Worm (Caenorhabditis elegans): ENCODE results near the gene cyp-13A10.

cyp-13A10 gene

DNA sequence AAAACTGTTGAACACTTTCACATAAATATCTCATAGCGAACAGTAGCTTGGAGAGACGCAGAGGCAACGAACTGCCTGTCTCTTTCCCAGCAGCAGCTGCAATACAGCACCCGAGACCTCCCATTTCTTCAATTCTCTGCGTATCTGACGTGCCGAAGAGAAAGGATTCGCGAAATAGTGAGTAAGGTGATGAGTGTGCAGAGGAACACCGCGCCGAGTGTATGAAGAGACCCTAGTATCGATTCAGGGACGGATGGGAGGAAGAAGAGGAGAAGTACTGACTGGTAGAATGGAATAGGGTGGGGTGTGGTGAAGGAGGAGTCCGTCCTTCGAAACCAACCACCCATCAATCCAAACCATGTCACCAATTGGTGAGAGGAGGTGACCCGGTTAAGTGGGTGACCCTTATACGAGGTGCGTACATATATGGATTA lies 16.5 kb downstream of the cyp-13A10 start (continued):
- no peak for TF ChIP-seq skn-1 (tag; optimal IDR thresholded peaks at IDR 0.05)
- no peak for TF ChIP-seq zip-2 (tag; optimal IDR thresholded peaks at IDR 0.05)
- no peak for TF ChIP-seq nhr-41 (GFP tag; IDR thresholded peaks at IDR 0.05)
- no peak for TF ChIP-seq tag-97 (GFP tag; IDR thresholded peaks at IDR 0.05)
- peak; percentile 77 for TF ChIP-seq rbr-2 (tag; optimal IDR thresholded peaks at IDR 0.05)
- TF ChIP-seq T26A8.4 (GFP tag; IDR thresholded peaks at IDR 0.05), result no peak; the same call in 1 of the 2 replicates
- no peak for TF ChIP-seq Y75B8A.6 (GFP tag; IDR thresholded peaks at IDR 0.05)
- no peak for TF ChIP-seq Y48G9A.11 (GFP tag; IDR thresholded peaks at IDR 0.05)
- peak; percentile 19 for TF ChIP-seq spr-1 (tag; optimal IDR thresholded peaks at IDR 0.05)
- TF ChIP-seq snpc-4 (tag; optimal IDR thresholded peaks at IDR 0.05), result no peak

ce11 chrII:9644940-9645634 lies 17.6 kb downstream of the cyp-13A10 start:
- TF ChIP-seq aha-1 (tag) (peak; percentile 50), daf-16 (GFP tag; optimal IDR thresholded peaks at IDR 0.05) (no peak), daf-16 (tag; optimal IDR thresholded peaks at IDR 0.05) (peak; percentile 8), tra-1 (GFP tag; IDR thresholded peaks at IDR 0.05) (no peak), unc-62 (GFP tag; optimal IDR thresholded peaks at IDR 0.05 in 1 of 2) (peak in 1 of 2 experiments; percentile 70), unc-62 (tag; optimal IDR thresholded peaks at IDR 0.05) (no peak), pqm-1 (tag; optimal IDR thresholded peaks at IDR 0.05) (peak; percentile 85), mxl-3 (GFP tag; optimal IDR thresholded peaks at IDR 0.05) (peak; percentile 6), set-16 (GFP tag; IDR thresholded peaks at IDR 0.05) (no peak), dve-1 (tag; optimal IDR thresholded peaks at IDR 0.05; ENCODE audit: insufficient read depth) (peak; percentile 51), nhr-6 (tag; optimal IDR thresholded peaks at IDR 0.05) (no peak), nhr-28 (tag; optimal IDR thresholded peaks at IDR 0.05) (peak; percentile 77), dmd-6 (GFP tag; IDR thresholded peaks at IDR 0.05) (peak; percentile 52), hlh-11 (tag; optimal IDR thresholded peaks at IDR 0.05) (peak; percentile 32)

DNA sequence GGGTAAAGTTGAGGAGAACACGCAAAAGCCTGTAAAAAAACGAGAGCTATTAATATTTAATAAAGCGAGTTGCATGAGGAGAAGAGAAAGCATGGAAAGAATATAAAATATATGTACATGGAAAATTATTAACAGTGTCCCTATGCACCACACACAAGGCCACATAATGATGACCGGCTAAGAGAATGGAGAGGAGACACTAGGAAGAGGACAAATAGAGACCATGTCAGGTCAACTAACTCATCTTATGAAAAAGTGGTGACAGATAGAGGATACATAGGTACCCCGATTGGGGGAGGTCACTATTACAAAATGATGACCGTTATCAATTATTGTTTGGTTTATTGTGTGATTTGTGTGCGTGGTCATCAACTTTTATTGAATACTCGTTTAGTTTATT lies 18.2 kb downstream of the cyp-13A10 start, which contains the start of gene fzr-1:
Gene fzr-1 (minus strand): TSS at position 29 of the 400 bp plus-strand sequence.
- TF ChIP-seq nhr-28 (tag; optimal IDR thresholded peaks at IDR 0.05), result peak; percentile 50
- no peak for TF ChIP-seq daf-16 (GFP tag; optimal IDR thresholded peaks at IDR 0.05)
- peak; percentile 16 for TF ChIP-seq daf-16 (tag; optimal IDR thresholded peaks at IDR 0.05)
- TF ChIP-seq egl-27 (tag; optimal IDR thresholded peaks at IDR 0.05), result no peak

- no peak for TF ChIP-seq lin-1 (GFP tag; IDR thresholded peaks at IDR 0.05)
- TF ChIP-seq hif-1 (tag; optimal IDR thresholded peaks at IDR 0.05), result no peak
- no peak for TF ChIP-seq nhr-6 (tag; optimal IDR thresholded peaks at IDR 0.05)
- no peak for TF ChIP-seq ZK546.5 (tag; optimal IDR thresholded peaks at IDR 0.05)
- TF ChIP-seq zip-2 (tag; optimal IDR thresholded peaks at IDR 0.05), result no peak
- no peak for TF ChIP-seq egl-27 (tag; optimal IDR thresholded peaks at IDR 0.05)
- TF ChIP-seq tra-1 (GFP tag; IDR thresholded peaks at IDR 0.05), result no peak
- TF ChIP-seq snpc-1.2 (GFP tag; IDR thresholded peaks at IDR 0.05), result no peak
- TF ChIP-seq zfp-2 (tag; optimal IDR thresholded peaks at IDR 0.05), result no peak
- no peak for TF ChIP-seq Y5F2A.4 (GFP tag; optimal IDR thresholded peaks at IDR 0.05)
- TF ChIP-seq spr-1 (tag; optimal IDR thresholded peaks at IDR 0.05), result no peak
- TF ChIP-seq hlh-11 (tag; optimal IDR thresholded peaks at IDR 0.05), result no peak
- TF ChIP-seq egl-43 (GFP tag; IDR thresholded peaks at IDR 0.05), result no peak
- TF ChIP-seq nhr-25 (tag; optimal IDR thresholded peaks at IDR 0.05; ENCODE audit: borderline replicate concordance, insufficient read depth), result no peak
- TF ChIP-seq duxl-1 (tag; optimal IDR thresholded peaks at IDR 0.05; ENCODE audit: poor library complexity), result no peak
- TF ChIP-seq nhr-76 (tag; optimal IDR thresholded peaks at IDR 0.05), result no peak
- TF ChIP-seq fkh-10 (GFP tag; optimal IDR thresholded peaks at IDR 0.05), result no peak
- TF ChIP-seq daf-16 (GFP tag; optimal IDR thresholded peaks at IDR 0.05), result no peak
- TF ChIP-seq daf-16 (tag; optimal IDR thresholded peaks at IDR 0.05), result no peak
- no peak for TF ChIP-seq F49E8.2 (tag; optimal IDR thresholded peaks at IDR 0.05; ENCODE audit: borderline replicate concordance)
- TF ChIP-seq fos-1 (tag; optimal IDR thresholded peaks at IDR 0.05), result no peak
Observed at ce11 chrII:9636300-9636699, 26.4 kb downstream of the cyp-13A10 start, which contains the start of gene ZK1307.7. Gene ZK1307.7, plus strand, starts transcription at chrII:9636600.
